Worm (Caenorhabditis elegans) whole organism, L3 larva: ENCODE results near the gene F18A1.7.

Experiments
- R02D3.7 ChIP-seq: fragments of 150-350 bp; optimal IDR thresholded peaks from 2 replicates; lab custom pipeline; 2014; ENCODE audit warnings: missing biosample characterization, missing genetic modification characterization
- ama-1 ChIP-seq: fragments of 150-350 bp; optimal IDR thresholded peaks from 2 replicates; lab custom pipeline; 2018
- ceh-16 ChIP-seq: sonication (generic microtip); optimal IDR thresholded peaks from 2 replicates; lab custom pipeline; 2017; ENCODE audit warnings: missing biosample characterization, missing genetic modification characterization
- ceh-28 ChIP-seq: fragments of 150-350 bp; optimal IDR thresholded peaks from 2 replicates; lab custom pipeline; 2014; ENCODE audit warnings: missing biosample characterization, missing genetic modification reagents, missing genetic modification characterization
- ceh-82 ChIP-seq: fragments of 150-350 bp; optimal IDR thresholded peaks from 2 replicates; lab custom pipeline; 2014; ENCODE audit warnings: missing biosample characterization, missing genetic modification characterization
- daf-12 ChIP-seq: fragments of 150-350 bp; optimal IDR thresholded peaks from 2 replicates; lab custom pipeline; 2014; ENCODE audit warnings: missing biosample characterization, missing genetic modification reagents, missing genetic modification characterization
- elt-1 ChIP-seq: fragments of 150-350 bp; optimal IDR thresholded peaks from 2 replicates; lab custom pipeline; 2014; ENCODE audit warnings: missing biosample characterization, missing genetic modification characterization
- elt-2 ChIP-seq: sonication (generic microtip); optimal IDR thresholded peaks from 2 replicates; lab custom pipeline; 2016; ENCODE audit warnings: missing genetic modification reagents, mild to moderate bottlenecking, missing genetic modification characterization, missing compliant biosample characterization
- eor-1 ChIP-seq, 2 experiments: fragments of 150-350 bp; optimal IDR thresholded peaks; 2 replicates each; lab custom pipeline; 2014 to 2018; ENCODE audit warnings: missing biosample characterization in 2 of 2, missing genetic modification characterization in 2 of 2
- fkh-2 ChIP-seq: fragments of 150-350 bp; optimal IDR thresholded peaks from 2 replicates; lab custom pipeline; 2014; ENCODE audit warnings: missing biosample characterization, missing genetic modification reagents, missing genetic modification characterization
- fos-1 ChIP-seq: fragments of 150-350 bp; optimal IDR thresholded peaks from 2 replicates; lab custom pipeline; 2014; ENCODE audit warnings: missing biosample characterization, missing genetic modification characterization
- hmg-11 ChIP-seq: sonication (generic microtip); optimal IDR thresholded peaks from 2 replicates; lab custom pipeline; 2016; ENCODE audit warnings: missing genetic modification characterization, missing compliant biosample characterization
- jun-1 ChIP-seq: fragments of 150-350 bp; optimal IDR thresholded peaks from 2 replicates; lab custom pipeline; 2014; ENCODE audit warnings: missing biosample characterization, missing genetic modification reagents, missing genetic modification characterization
- lin-15B ChIP-seq: fragments of 150-350 bp; optimal IDR thresholded peaks from 2 replicates; lab custom pipeline; 2014; ENCODE audit warnings: missing biosample characterization, missing genetic modification characterization
- lin-39 ChIP-seq: fragments of 150-350 bp; optimal IDR thresholded peaks from 2 replicates; lab custom pipeline; 2018; ENCODE audit warnings: missing biosample characterization, missing genetic modification reagents, missing genetic modification characterization
- mdl-1 ChIP-seq: fragments of 150-350 bp; optimal IDR thresholded peaks from 2 replicates; lab custom pipeline; 2014; ENCODE audit warnings: missing biosample characterization, missing genetic modification characterization
- mml-1 ChIP-seq: fragments of 150-350 bp; sonication (generic microtip); optimal IDR thresholded peaks from 3 replicates; lab custom pipeline; 2014; ENCODE audit warnings: missing biosample characterization, missing genetic modification characterization
- nfya-1 ChIP-seq: sonication (generic microtip); optimal IDR thresholded peaks from 2 replicates; lab custom pipeline; 2017; ENCODE audit warnings: missing genetic modification characterization, mild to moderate bottlenecking, missing compliant biosample characterization, antibody characterized with exemption, moderate library complexity; ENCODE audit not compliant: insufficient read depth
- nhr-12 ChIP-seq: fragments of 150-350 bp; optimal IDR thresholded peaks from 2 replicates; lab custom pipeline; 2014; ENCODE audit warnings: missing biosample characterization, missing genetic modification characterization
- nhr-23 ChIP-seq: fragments of 150-350 bp; optimal IDR thresholded peaks from 2 replicates; lab custom pipeline; 2014; ENCODE audit warnings: missing biosample characterization, missing genetic modification reagents, missing genetic modification characterization
- nhr-237 ChIP-seq: fragments of 150-350 bp; optimal IDR thresholded peaks from 2 replicates; lab custom pipeline; 2014; ENCODE audit warnings: missing biosample characterization, missing genetic modification characterization
- nhr-25 ChIP-seq: sonication (generic microtip); optimal IDR thresholded peaks from 2 replicates; lab custom pipeline; 2017; ENCODE audit warnings: missing biosample characterization, missing genetic modification characterization
- nhr-43 ChIP-seq: sonication (generic microtip); optimal IDR thresholded peaks from 2 replicates; lab custom pipeline; 2016; ENCODE audit warnings: mild to moderate bottlenecking, missing genetic modification characterization, missing compliant biosample characterization; ENCODE audit not compliant: poor library complexity, severe bottlenecking
- nhr-67 ChIP-seq: fragments of 150-350 bp; optimal IDR thresholded peaks from 2 replicates; lab custom pipeline; 2014; ENCODE audit warnings: missing biosample characterization, missing genetic modification characterization
- nhr-76 ChIP-seq: fragments of 150-350 bp; sonication (generic microtip); optimal IDR thresholded peaks from 5 replicates; lab custom pipeline; 2014; ENCODE audit warnings: missing biosample characterization, missing genetic modification characterization
- nhr-77 ChIP-seq: fragments of 150-350 bp; optimal IDR thresholded peaks from 2 replicates; lab custom pipeline; 2014; ENCODE audit warnings: missing biosample characterization, missing genetic modification characterization
- pha-4 ChIP-seq: fragments of 150-350 bp; optimal IDR thresholded peaks from 2 replicates; lab custom pipeline; 2014; ENCODE audit warnings: missing biosample characterization, missing genetic modification reagents, missing genetic modification characterization
- pqm-1 ChIP-seq: fragments of 150-350 bp; optimal IDR thresholded peaks from 2 replicates; lab custom pipeline; 2017; ENCODE audit warnings: missing biosample characterization, missing genetic modification characterization, inconsistent platforms
- skn-1 ChIP-seq: fragments of 150-350 bp; optimal IDR thresholded peaks from 2 replicates; lab custom pipeline; 2014; ENCODE audit warnings: missing biosample characterization, missing genetic modification characterization
- tbx-2 ChIP-seq: sonication (generic microtip); optimal IDR thresholded peaks from 2 replicates; lab custom pipeline; 2016; ENCODE audit warnings: mild to moderate bottlenecking, missing genetic modification characterization, missing compliant biosample characterization
- unc-39 ChIP-seq: sonication (generic microtip); optimal IDR thresholded peaks from 4 replicates; lab custom pipeline; 2017; ENCODE audit warnings: missing biosample characterization, missing genetic modification characterization
- unc-62 ChIP-seq: fragments of 150-350 bp; sonication (generic microtip); optimal IDR thresholded peaks from 4 replicates; lab custom pipeline; 2014; ENCODE audit warnings: missing biosample characterization, missing genetic modification reagents, missing genetic modification characterization
- ztf-11 ChIP-seq: fragments of 150-350 bp; optimal IDR thresholded peaks from 2 replicates; lab custom pipeline; 2014; ENCODE audit warnings: missing biosample characterization, missing genetic modification characterization
- ztf-4 ChIP-seq: fragments of 150-350 bp; optimal IDR thresholded peaks from 2 replicates; lab custom pipeline; 2014; ENCODE audit warnings: missing biosample characterization, missing genetic modification characterization

The F18A1.7 gene

ce11 chrII:7663704-7664660, at the start of gene F18A1.7, which contains the start of gene rpa-1:
Gene F18A1.7 (minus strand): TSS chrII:7663754.
Gene rpa-1 (plus strand): TSS chrII:7664582.
- TF ChIP-seq elt-2 (tag; lab: Kevin White, UChicago) (no peak), ztf-11 (tag; lab: Kevin White, UChicago) (no peak), mdl-1 (tag; lab: Kevin White, UChicago) (no peak), eor-1 (tag; optimal IDR thresholded peaks at IDR 0.05; lab: Kevin White, UChicago) (no peak), nhr-237 (tag; lab: Kevin White, UChicago) (no peak), nhr-23 (tag; lab: Kevin White, UChicago) (no peak), unc-39 (tag; lab: Kevin White, UChicago) (no peak), daf-12 (tag; lab: Kevin White, UChicago) (no peak), skn-1 (tag; lab: Kevin White, UChicago) (no peak), nhr-25 (tag; lab: Kevin White, UChicago) (no peak), nhr-67 (tag; lab: Kevin White, UChicago) (no peak), hmg-11 (tag; lab: Kevin White, UChicago) (no peak), fos-1 (tag; lab: Kevin White, UChicago) (no peak), nhr-12 (no peak), nfya-1 (peak; percentile 15), pha-4 (tag; lab: Kevin White, UChicago) (peak; percentile 54)

DNA sequence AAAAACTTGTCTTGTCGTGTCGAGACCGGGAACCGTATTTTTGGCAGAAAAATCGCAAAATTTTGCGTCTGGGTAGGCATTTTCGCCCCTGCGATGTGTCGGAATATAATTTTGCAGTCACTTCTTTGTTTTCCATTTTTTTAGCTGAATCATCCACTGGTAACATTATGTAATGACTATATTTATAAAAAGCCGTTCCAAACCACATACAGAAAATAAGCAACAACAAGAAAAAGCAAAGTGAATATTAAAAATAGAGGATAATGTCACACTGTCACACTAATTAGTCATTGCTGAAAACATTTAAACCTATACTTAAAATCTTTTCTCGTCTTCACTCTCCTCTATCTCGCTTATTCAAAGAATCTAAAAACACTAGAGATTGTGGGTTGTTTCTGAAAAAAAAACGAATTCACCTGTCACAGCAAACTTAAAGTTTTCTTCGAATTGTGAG, 45.8 kb upstream of the F18A1.7 start, which contains the start of gene sre-1:
sre-1 (plus strand) TSS at position 404 of the 454 bp plus-strand sequence.
- TF ChIP-seq nhr-67 (tag; lab: Kevin White, UChicago): no peak
- TF ChIP-seq, all 47 proteins: peak for 0

DNA sequence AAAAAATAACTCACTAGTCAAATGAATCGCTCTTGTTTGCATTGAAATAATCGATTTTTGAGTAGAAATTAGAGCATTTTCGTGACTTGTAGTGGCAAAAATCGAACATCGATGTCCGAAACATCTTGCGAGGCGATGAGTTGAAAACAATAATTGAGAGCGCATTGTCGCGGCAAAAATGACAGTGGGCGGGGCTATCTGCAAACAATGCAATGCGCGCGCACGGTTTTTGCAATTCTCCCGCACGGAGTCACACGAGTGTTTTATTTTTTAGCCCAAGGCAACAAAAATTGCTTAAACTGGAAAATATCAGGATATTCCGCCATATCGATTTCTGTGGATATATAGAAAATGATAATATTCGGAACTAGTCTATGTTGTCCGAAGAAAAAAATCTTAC, 45.0 kb upstream of the F18A1.7 start, which contains the start of gene B0495.9:
B0495.9 (minus strand) TSS at position 171 of the 400 bp plus-strand sequence.
- peak; percentile 73 for TF ChIP-seq nhr-43 (tag; lab: Kevin White, UChicago)
- no peak for TF ChIP-seq unc-62 (GFP tag; lab: Kevin White, UChicago)
- no peak for TF ChIP-seq unc-39 (tag; lab: Kevin White, UChicago)
- peak; percentile 35 for TF ChIP-seq elt-2 (tag; lab: Kevin White, UChicago)
- peak; percentile 17 for TF ChIP-seq ceh-28 (tag; lab: Kevin White, UChicago)
- TF ChIP-seq skn-1 (tag; lab: Kevin White, UChicago): no peak
- TF ChIP-seq ceh-82: peak; percentile 27
- peak; percentile 33 for TF ChIP-seq nhr-67 (tag; lab: Kevin White, UChicago)
- TF ChIP-seq R02D3.7 (tag; lab: Kevin White, UChicago): peak; percentile 29
- TF ChIP-seq hmg-11 (tag; lab: Kevin White, UChicago): peak; percentile 65
- TF ChIP-seq tbx-2: no peak
- peak; percentile 51 for TF ChIP-seq ama-1 (lab: Kevin White, UChicago)
- TF ChIP-seq lin-39 (tag; lab: Kevin White, UChicago): peak; percentile 70
- peak; percentile 61 for TF ChIP-seq nfya-1
- TF ChIP-seq mml-1 (tag; lab: Kevin White, UChicago): no peak

DNA sequence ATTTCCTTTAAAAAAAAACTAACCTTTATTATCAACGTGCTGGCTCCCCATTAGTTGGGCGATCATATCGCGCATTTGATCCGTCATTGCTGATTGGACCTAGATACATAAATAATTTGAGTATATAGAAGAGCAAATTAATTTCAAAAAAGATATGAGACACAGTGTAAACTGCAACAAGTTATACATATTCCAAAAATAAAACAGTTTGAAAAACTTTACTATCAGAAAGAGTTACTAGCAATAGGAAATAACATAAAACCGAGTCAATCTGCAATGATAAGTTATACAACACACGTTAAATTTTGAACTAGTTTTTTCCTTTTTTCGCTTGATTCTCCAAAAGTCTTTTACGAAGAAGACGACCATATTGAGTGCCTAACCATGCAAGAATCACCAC, 43.8 kb upstream of the F18A1.7 start, which contains the start of gene luc-7L:
luc-7L (minus strand) TSS at position 101 of the 400 bp plus-strand sequence.
- TF ChIP-seq ztf-11 (tag; lab: Kevin White, UChicago): no peak
- TF ChIP-seq elt-2 (tag; lab: Kevin White, UChicago): no peak
- TF ChIP-seq nhr-12: no peak
- no peak for TF ChIP-seq nhr-23 (tag; lab: Kevin White, UChicago)
- no peak for TF ChIP-seq ztf-4 (tag; lab: Kevin White, UChicago)
- TF ChIP-seq fkh-2 (tag; lab: Kevin White, UChicago): no peak
- no peak for TF ChIP-seq mml-1 (tag; lab: Kevin White, UChicago)
- TF ChIP-seq ceh-82: no peak
- TF ChIP-seq pha-4 (tag; lab: Kevin White, UChicago): no peak
- no peak for TF ChIP-seq jun-1 (tag; lab: Kevin White, UChicago)
- no peak for TF ChIP-seq R02D3.7 (tag; lab: Kevin White, UChicago)
- TF ChIP-seq nhr-76: no peak

DNA sequence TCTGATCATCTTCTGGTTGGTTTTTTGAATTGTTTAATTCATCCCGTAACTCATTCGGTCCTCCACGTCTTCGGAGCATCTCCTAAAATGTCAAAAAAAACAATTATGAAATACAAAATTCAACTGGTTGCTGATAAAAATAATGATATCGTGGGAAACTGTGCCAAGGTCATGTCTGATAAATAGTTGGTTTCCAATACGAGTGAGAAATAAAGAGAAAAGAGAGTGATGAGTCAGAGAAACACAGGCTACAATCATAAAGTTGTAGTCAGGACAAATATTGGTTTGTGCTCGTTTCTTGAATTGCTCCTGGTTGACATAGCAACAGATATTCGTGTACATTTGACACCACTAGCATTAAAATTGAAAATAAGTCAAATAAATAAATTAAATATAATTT, 41.6 kb upstream of the F18A1.7 start, which contains the start of gene B0495.7:
B0495.7 (minus strand) TSS at position 82 of the 400 bp plus-strand sequence.
- no peak for TF ChIP-seq ceh-16 (tag; lab: Kevin White, UChicago)
- no peak for TF ChIP-seq nhr-12
- TF ChIP-seq elt-2 (tag; lab: Kevin White, UChicago): peak; percentile 69
- no peak for TF ChIP-seq elt-1 (tag; lab: Kevin White, UChicago)
- peak; percentile 65 for TF ChIP-seq pqm-1
- no peak for TF ChIP-seq nhr-25 (tag; lab: Kevin White, UChicago)
- TF ChIP-seq ztf-4 (tag; lab: Kevin White, UChicago): no peak
- no peak for TF ChIP-seq nhr-77 (tag; lab: Kevin White, UChicago)
- peak; percentile 25 for TF ChIP-seq pha-4 (tag; lab: Kevin White, UChicago)
- no peak for TF ChIP-seq lin-15B (tag; lab: Kevin White, UChicago)
